Worm (Caenorhabditis elegans): Measurements from ENCODE around the gene dhs-17.

The dhs-17 gene

DNA sequence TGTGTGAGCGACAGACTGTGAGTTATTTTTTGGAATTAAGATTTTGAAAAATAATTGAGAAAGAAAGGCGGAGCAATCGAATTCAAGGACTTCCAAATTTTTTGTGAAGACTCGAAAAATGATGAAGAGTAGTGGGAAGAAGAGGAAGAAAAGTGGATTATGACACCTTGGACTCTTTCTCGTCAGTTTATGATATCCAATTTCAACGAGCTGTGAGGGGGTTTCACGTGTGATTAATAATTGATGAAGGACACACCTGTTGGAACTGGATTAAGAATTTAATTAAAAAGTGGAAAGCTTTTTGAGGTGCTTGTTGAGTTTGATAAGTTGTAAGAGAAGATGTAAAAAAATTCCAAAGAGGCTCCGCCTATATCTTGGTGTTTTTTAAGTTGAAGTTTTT, 44.2 kb downstream of the dhs-17 start, which contains the start of gene fut-8:
TSS of gene fut-8 (minus strand) at position 101 of the 400 bp plus-strand sequence.
- peak; percentile 42 for TF ChIP-seq ceh-34 (tag; optimal IDR thresholded peaks at IDR 0.05)
- no peak for TF ChIP-seq ceh-31 (tag; optimal IDR thresholded peaks at IDR 0.05)
- TF ChIP-seq K02D7.2 (tag; optimal IDR thresholded peaks at IDR 0.05): no peak
- TF ChIP-seq ref-2 (tag; optimal IDR thresholded peaks at IDR 0.05): no peak

ce11 chrV:5986755-5987154, 47.9 kb downstream of the dhs-17 start, which contains the start of gene C10F3.7:
TSS of gene C10F3.7 (minus strand) at chrV:5986855.
- TF ChIP-seq npax-4 (tag; optimal IDR thresholded peaks at IDR 0.05) (no peak), C08G9.2 (tag; optimal IDR thresholded peaks at IDR 0.05) (no peak), unc-42 (tag; optimal IDR thresholded peaks at IDR 0.05) (no peak), odd-2 (tag; optimal IDR thresholded peaks at IDR 0.05) (no peak), ceh-14 (tag; optimal IDR thresholded peaks at IDR 0.05) (no peak), Y22D7AL.16 (tag; optimal IDR thresholded peaks at IDR 0.05) (no peak), ztf-16 (tag; optimal IDR thresholded peaks at IDR 0.05) (no peak), syd-9 (tag; optimal IDR thresholded peaks at IDR 0.05) (no peak), elt-4 (tag; optimal IDR thresholded peaks at IDR 0.05) (no peak)

DNA sequence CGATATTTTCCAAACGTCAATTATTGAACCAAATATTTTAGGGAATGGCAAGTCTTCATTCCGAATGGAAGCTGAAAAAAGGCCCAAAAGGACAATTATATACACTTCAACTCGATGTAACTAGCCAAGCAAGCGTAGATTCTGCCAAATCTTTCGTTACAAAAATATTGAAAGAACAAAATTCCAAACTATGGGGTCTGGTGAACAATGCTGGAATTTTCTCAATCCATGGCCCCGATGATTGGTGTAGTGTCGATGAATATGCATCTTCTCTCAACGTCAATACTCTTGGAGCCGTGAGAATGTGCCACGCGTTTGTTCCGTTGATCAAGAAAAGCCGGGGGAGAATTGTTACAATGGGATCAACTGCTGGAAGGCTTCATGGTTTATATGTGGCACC, 50.4 kb downstream of the dhs-17 start:
- no peak for TF ChIP-seq mec-3 (tag; optimal IDR thresholded peaks at IDR 0.05; ENCODE audit: borderline replicate concordance)
- TF ChIP-seq hlh-6 (tag; optimal IDR thresholded peaks at IDR 0.05): no peak
- TF ChIP-seq K02D7.2 (tag; optimal IDR thresholded peaks at IDR 0.05): no peak
- TF ChIP-seq elt-4 (tag; optimal IDR thresholded peaks at IDR 0.05): no peak
- TF ChIP-seq unc-86 (tag; optimal IDR thresholded peaks at IDR 0.05): no peak
- TF ChIP-seq ama-1 (optimal IDR thresholded peaks at IDR 0.05): no peak
- TF ChIP-seq gmeb-2 (tag; optimal IDR thresholded peaks at IDR 0.05): no peak
- TF ChIP-seq ref-2 (tag; optimal IDR thresholded peaks at IDR 0.05): no peak
- no peak for TF ChIP-seq C38D4.7 (GFP tag; optimal IDR thresholded peaks at IDR 0.05)
- no peak for TF ChIP-seq pat-9 (tag; optimal IDR thresholded peaks at IDR 0.05)
- no peak for TF ChIP-seq K09A11.1 (tag; optimal IDR thresholded peaks at IDR 0.05; ENCODE audit: insufficient read depth)
- TF ChIP-seq hlh-15 (tag; optimal IDR thresholded peaks at IDR 0.05): no peak
- no peak for TF ChIP-seq odd-2 (tag; optimal IDR thresholded peaks at IDR 0.05)
- TF ChIP-seq fax-1 (tag; optimal IDR thresholded peaks at IDR 0.05): no peak
- TF ChIP-seq unc-42 (tag; optimal IDR thresholded peaks at IDR 0.05): no peak
- TF ChIP-seq Y22D7AL.16 (tag; optimal IDR thresholded peaks at IDR 0.05): no peak
- no peak for TF ChIP-seq ceh-30 (tag; optimal IDR thresholded peaks at IDR 0.05)
- TF ChIP-seq tbx-7 (tag; optimal IDR thresholded peaks at IDR 0.05): no peak
- no peak for TF ChIP-seq ceh-34 (tag; optimal IDR thresholded peaks at IDR 0.05)
- no peak for TF ChIP-seq dmd-4 (tag; optimal IDR thresholded peaks at IDR 0.05; ENCODE audit: borderline replicate concordance)

DNA sequence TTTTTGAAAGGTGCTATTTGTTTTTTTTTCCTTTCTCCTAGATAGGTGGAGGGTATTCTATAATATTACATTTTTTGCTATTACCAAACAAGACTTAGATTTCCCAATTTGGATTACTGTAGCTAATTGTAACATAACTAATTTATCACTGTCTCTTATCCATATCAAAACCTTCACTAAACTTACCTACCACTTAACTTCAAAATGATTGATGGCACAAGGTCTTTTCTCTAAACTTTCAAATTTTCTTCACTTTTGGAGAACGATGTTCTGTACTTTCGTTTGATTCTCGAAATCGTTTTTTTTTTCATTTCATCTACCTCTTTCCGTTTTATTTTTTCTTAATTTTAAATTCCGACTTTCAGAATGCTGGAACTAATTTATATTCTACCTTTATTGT, 51.2 kb downstream of the dhs-17 start, which contains the start of gene dhs-16:
TSS of gene dhs-16 (plus strand) at position 366 of the 400 bp plus-strand sequence.
- TF ChIP-seq eyg-1 (tag; optimal IDR thresholded peaks at IDR 0.05) (no peak), ceh-18 (tag; optimal IDR thresholded peaks at IDR 0.05) (no peak), hlh-30 (tag; optimal IDR thresholded peaks at IDR 0.05; ENCODE audit: insufficient read depth) (no peak), ceh-24 (tag; optimal IDR thresholded peaks at IDR 0.05) (no peak), mec-3 (tag; optimal IDR thresholded peaks at IDR 0.05; ENCODE audit: borderline replicate concordance) (no peak)

ce11 chrV:5982722-5983121, 51.9 kb downstream of the dhs-17 start:
- TF ChIP-seq nhr-232 (tag; optimal IDR thresholded peaks at IDR 0.05) (no peak), pax-1 (tag; optimal IDR thresholded peaks at IDR 0.05) (peak; percentile 36)
